Worm (Caenorhabditis elegans): ENCODE results near the gene nhr-179.
A peak's percentile ranks its signal among the peaks of the same experiment; 100 is the strongest.

Gene nhr-179

DNA sequence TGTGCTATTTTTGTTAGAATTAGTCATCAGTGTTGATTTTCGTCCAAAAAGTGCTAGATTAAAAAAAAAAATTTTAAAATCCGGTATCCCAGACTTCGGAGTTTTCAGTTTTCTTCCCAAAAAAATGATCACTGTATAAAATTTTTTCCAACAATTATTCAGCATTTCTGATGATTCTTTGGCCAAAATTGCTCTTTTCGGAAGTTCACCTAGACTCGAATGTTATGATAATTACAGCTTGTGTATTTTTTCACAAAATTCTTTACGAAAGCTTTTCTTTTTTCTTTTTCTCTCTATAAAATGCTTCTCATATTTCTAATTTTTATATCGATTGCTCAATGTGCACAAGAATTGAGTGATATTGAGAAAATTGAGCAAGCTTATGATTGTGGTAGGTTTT, 13.1 kb upstream of the nhr-179 start, which contains the start of gene irld-17:
Gene irld-17, plus strand, starts transcription at position 301 of the 400 bp plus-strand sequence.
- TF ChIP-seq ces-1 (GFP tag; optimal IDR thresholded peaks at IDR 0.05) (no peak), snpc-1.2 (GFP tag; IDR thresholded peaks at IDR 0.05) (no peak), tra-1 (GFP tag; IDR thresholded peaks at IDR 0.05) (no peak), snpc-4 (tag; optimal IDR thresholded peaks at IDR 0.05) (no peak), zfp-2 (tag; optimal IDR thresholded peaks at IDR 0.05) (no peak), lin-13 (GFP tag; optimal IDR thresholded peaks at IDR 0.05) (no peak), unc-62 (GFP tag; optimal IDR thresholded peaks at IDR 0.05 in 1 of 2) (no peak), unc-62 (tag; optimal IDR thresholded peaks at IDR 0.05) (no peak), Y105C5A.15 (GFP tag; IDR thresholded peaks at IDR 0.05) (no peak), ceh-82 (tag; optimal IDR thresholded peaks at IDR 0.05) (no peak), mxl-3 (GFP tag; optimal IDR thresholded peaks at IDR 0.05) (no peak), madf-5 (GFP tag; IDR thresholded peaks at IDR 0.05) (no peak), T26A8.4 (GFP tag; IDR thresholded peaks at IDR 0.05) (no peak), dve-1 (tag; optimal IDR thresholded peaks at IDR 0.05; ENCODE audit: insufficient read depth) (no peak), nhr-41 (GFP tag; IDR thresholded peaks at IDR 0.05) (no peak), nhr-6 (tag; optimal IDR thresholded peaks at IDR 0.05) (no peak), ceh-62 (tag; optimal IDR thresholded peaks at IDR 0.05) (no peak), rbr-2 (tag; optimal IDR thresholded peaks at IDR 0.05) (no peak), F49E8.2 (tag; optimal IDR thresholded peaks at IDR 0.05; ENCODE audit: borderline replicate concordance) (no peak), nhr-111 (GFP tag; optimal IDR thresholded peaks at IDR 0.05) (no peak), lin-1 (GFP tag; IDR thresholded peaks at IDR 0.05) (no peak)

DNA sequence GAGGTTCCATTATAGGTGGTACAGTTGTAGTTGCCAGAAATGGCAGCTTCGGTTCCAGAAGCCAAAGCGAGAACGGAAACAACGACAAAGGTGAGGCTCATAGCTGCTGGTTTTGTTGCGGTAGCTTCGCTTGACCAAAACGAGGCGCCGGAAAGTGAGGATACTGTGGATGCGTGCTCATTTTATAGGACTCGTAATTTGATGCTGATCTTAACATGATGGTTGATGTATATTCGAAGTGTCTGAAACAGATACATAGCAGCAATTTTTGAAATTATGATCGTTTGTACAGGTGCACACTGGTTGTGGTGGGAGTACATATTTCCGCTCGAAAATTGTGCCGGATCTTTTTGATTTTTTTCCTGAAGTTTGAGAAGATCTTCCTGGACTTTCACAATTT, 12.5 kb upstream of the nhr-179 start, which contains the start of gene Y46H3D.8:
Gene Y46H3D.8, minus strand, starts transcription at position 101 of the 400 bp plus-strand sequence.
- TF ChIP-seq hif-1 (tag; optimal IDR thresholded peaks at IDR 0.05): no peak
- TF ChIP-seq zag-1 (tag; optimal IDR thresholded peaks at IDR 0.05): no peak
- TF ChIP-seq unc-62 (GFP tag; optimal IDR thresholded peaks at IDR 0.05 in 1 of 2): no peak
- no peak for TF ChIP-seq unc-62 (tag; optimal IDR thresholded peaks at IDR 0.05)
- no peak for TF ChIP-seq ceh-28 (tag; optimal IDR thresholded peaks at IDR 0.05)
- TF ChIP-seq lim-7 (GFP tag; IDR thresholded peaks at IDR 0.05): no peak
- no peak for TF ChIP-seq F37D6.2 (tag; optimal IDR thresholded peaks at IDR 0.05)
- TF ChIP-seq egl-43 (GFP tag; IDR thresholded peaks at IDR 0.05): no peak

- no peak for TF ChIP-seq daf-16 (GFP tag; optimal IDR thresholded peaks at IDR 0.05)
- peak; percentile 17 for TF ChIP-seq daf-16 (tag; optimal IDR thresholded peaks at IDR 0.05)
- TF ChIP-seq egl-43 (GFP tag; IDR thresholded peaks at IDR 0.05): no peak
- TF ChIP-seq ztf-7 (tag; optimal IDR thresholded peaks at IDR 0.05): peak; percentile 75
- TF ChIP-seq nhr-42 (GFP tag; IDR thresholded peaks at IDR 0.05): peak; percentile 85
- no peak for TF ChIP-seq pqm-1 (tag; optimal IDR thresholded peaks at IDR 0.05)
- TF ChIP-seq nhr-28 (tag; optimal IDR thresholded peaks at IDR 0.05): peak; percentile 100
- no peak for TF ChIP-seq F49E8.2 (tag; optimal IDR thresholded peaks at IDR 0.05; ENCODE audit: borderline replicate concordance)
- TF ChIP-seq nhr-77 (tag; optimal IDR thresholded peaks at IDR 0.05): peak; percentile 99
- TF ChIP-seq dve-1 (tag; optimal IDR thresholded peaks at IDR 0.05; ENCODE audit: insufficient read depth): peak; percentile 44
These were observed 10.7 kb upstream of the nhr-179 start, which contains the start of gene nhr-238 for ce11 chrV:1629329-1629728. Gene nhr-238 (minus strand): TSS chrV:1629432.

- peak; percentile 23 for TF ChIP-seq mep-1 (tag; optimal IDR thresholded peaks at IDR 0.05)
- peak; percentile 21 for TF ChIP-seq mes-2 (tag; optimal IDR thresholded peaks at IDR 0.05; ENCODE audit: poor library complexity, severe bottlenecking)
- TF ChIP-seq dve-1 (tag; optimal IDR thresholded peaks at IDR 0.05; ENCODE audit: insufficient read depth): peak; percentile 6
- no peak for TF ChIP-seq zfp-3 (GFP tag; conservative IDR thresholded peaks at IDR 0.05)
- TF ChIP-seq dmd-8 (GFP tag; IDR thresholded peaks at IDR 0.05): no peak
- TF ChIP-seq lin-15B (tag; optimal IDR thresholded peaks at IDR 0.05): no peak
- peak in 1 of 2 experiments; percentile 74 for TF ChIP-seq unc-62 (GFP tag; optimal IDR thresholded peaks at IDR 0.05 in 1 of 2)
- no peak for TF ChIP-seq unc-62 (tag; optimal IDR thresholded peaks at IDR 0.05)
- TF ChIP-seq nhr-102 (tag; optimal IDR thresholded peaks at IDR 0.05): no peak
- TF ChIP-seq nhr-10 (tag; optimal IDR thresholded peaks at IDR 0.05): no peak
- TF ChIP-seq F37D6.2 (tag; optimal IDR thresholded peaks at IDR 0.05): no peak
- TF ChIP-seq daf-19 (GFP tag; conservative IDR thresholded peaks at IDR 0.05): no peak
- TF ChIP-seq attf-4 (tag; optimal IDR thresholded peaks at IDR 0.05): no peak
- TF ChIP-seq nhr-77 (tag; optimal IDR thresholded peaks at IDR 0.05): peak; percentile 95
- no peak for TF ChIP-seq ceh-32 (tag; optimal IDR thresholded peaks at IDR 0.05; ENCODE audit: poor library complexity)
- TF ChIP-seq aha-1 (tag): peak; percentile 25
- no peak for TF ChIP-seq set-16 (GFP tag; IDR thresholded peaks at IDR 0.05)
- no peak for TF ChIP-seq zip-11 (GFP tag; IDR thresholded peaks at IDR 0.05)
- TF ChIP-seq aly-2 (tag; optimal IDR thresholded peaks at IDR 0.05): no peak
These were observed 8.6 kb upstream of the nhr-179 start for ce11 chrV:1627269-1627668.

Measured in whole organism, L4 larva.